Fruit fly (Drosophila melanogaster): Measurements from ENCODE around the gene Orct.

The Orct gene

DNA sequence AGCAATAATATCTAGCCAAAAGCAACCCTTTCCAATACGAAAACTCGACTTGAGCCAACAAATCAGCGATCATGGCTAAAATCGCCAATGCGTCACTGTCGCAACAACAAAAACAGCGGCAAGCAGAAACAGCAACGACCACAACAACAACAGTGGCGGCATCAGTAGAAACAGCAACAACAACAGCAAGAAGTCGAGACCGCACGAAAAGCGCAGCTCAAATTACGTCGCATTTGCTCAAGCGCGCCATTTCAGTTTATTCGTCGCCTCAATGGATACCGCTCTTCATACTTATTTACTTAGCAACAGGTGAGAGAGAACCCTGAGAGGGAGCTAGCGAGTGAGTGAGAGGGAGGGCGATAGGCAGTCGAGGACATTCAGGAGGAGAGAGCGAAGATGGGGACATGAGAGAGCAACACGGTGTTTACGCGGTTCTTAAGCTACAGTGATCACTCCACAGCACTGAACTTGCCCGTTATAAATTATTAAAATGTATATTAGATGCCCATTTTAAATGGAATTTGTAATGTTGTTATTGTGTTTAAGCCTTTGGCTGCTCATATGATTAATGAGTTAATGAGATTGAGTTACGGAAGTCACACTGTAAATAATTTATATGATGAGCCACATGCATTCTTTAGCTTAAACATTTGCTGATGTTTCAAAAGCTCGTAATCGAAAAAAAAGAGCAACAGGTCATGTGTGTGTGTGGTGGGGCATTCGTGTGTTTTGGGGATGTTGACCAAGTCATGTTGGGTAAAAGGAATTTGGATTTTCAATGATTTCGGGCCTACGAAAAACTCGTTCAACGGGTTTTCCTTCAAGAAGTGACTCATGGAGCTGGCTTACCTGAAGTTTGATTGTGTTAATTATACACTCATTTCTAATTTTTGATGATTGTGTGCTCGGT lies 19.8 kb downstream of the Orct start (continued):
- no peak for TF ChIP-seq Dip2 (GFP tag; IDR thresholded peaks at IDR 0.05)
- peak; percentile 63 for TF ChIP-seq CG10462 (GFP tag; optimal IDR thresholded peaks at IDR 0.05)
- TF ChIP-seq CG31388 (GFP tag; optimal IDR thresholded peaks at IDR 0.05): peak; percentile 22
- peak; percentile 55; the same call in 1 of the 2 replicates for TF ChIP-seq CG17612 (GFP tag; IDR thresholded peaks at IDR 0.05)
- TF ChIP-seq Six4 (GFP tag; optimal IDR thresholded peaks at IDR 0.05): peak; percentile 71
- peak; percentile 13 for TF ChIP-seq B-H2 (GFP tag; optimal IDR thresholded peaks at IDR 0.05)
- TF ChIP-seq CG9727 (GFP tag; optimal IDR thresholded peaks at IDR 0.05): peak; percentile 83
- peak; percentile 64 for TF ChIP-seq ro (GFP tag; IDR thresholded peaks at IDR 0.05)
- TF ChIP-seq CG7963 (GFP tag; IDR thresholded peaks at IDR 0.05; ENCODE audit: partially characterized antibody): no peak
- TF ChIP-seq CG17186 (GFP tag; optimal IDR thresholded peaks at IDR 0.05): no peak
- no peak for TF ChIP-seq usp (GFP tag; optimal IDR thresholded peaks at IDR 0.05)
- TF ChIP-seq scrt (GFP tag; optimal IDR thresholded peaks at IDR 0.05): peak; percentile 73
- no peak for TF ChIP-seq hth (optimal IDR thresholded peaks at IDR 0.05)
- no peak for TF ChIP-seq amos (GFP tag; IDR thresholded peaks at IDR 0.05; ENCODE audit: partially characterized antibody)
- no peak for TF ChIP-seq CG34376 (GFP tag; optimal IDR thresholded peaks at IDR 0.05)
- TF ChIP-seq CG17359 (tag; optimal IDR thresholded peaks at IDR 0.05): peak; percentile 76
- TF ChIP-seq ham (GFP tag; IDR thresholded peaks at IDR 0.05): no peak
- peak; percentile 71 for TF ChIP-seq HLH54F (GFP tag; optimal IDR thresholded peaks at IDR 0.05)
- peak; percentile 3 for TF ChIP-seq CG8281 (tag; optimal IDR thresholded peaks at IDR 0.05)
- TF ChIP-seq Neu2 (GFP tag; optimal IDR thresholded peaks at IDR 0.05; ENCODE audit: borderline replicate concordance): no peak
- peak; percentile 85 for TF ChIP-seq CoRest (tag; optimal IDR thresholded peaks at IDR 0.05)
- peak; percentile 74; the same call in 1 of the 2 replicates for TF ChIP-seq NFAT (GFP tag; IDR thresholded peaks at IDR 0.05)
- TF ChIP-seq ftz-f1 (GFP tag; optimal IDR thresholded peaks at IDR 0.05): no peak
- TF ChIP-seq CG1603 (tag; optimal IDR thresholded peaks at IDR 0.05): peak; percentile 89
- TF ChIP-seq Bgb (GFP tag; IDR thresholded peaks at IDR 0.05; ENCODE audit: partially characterized antibody): no peak
- peak; percentile 49 for TF ChIP-seq Sox100B (GFP tag; optimal IDR thresholded peaks at IDR 0.05)
- peak; percentile 72 for TF ChIP-seq CG12071 (GFP tag; optimal IDR thresholded peaks at IDR 0.05)
- no peak for TF ChIP-seq Tbp (GFP tag; optimal IDR thresholded peaks at IDR 0.05)
- TF ChIP-seq CG4617 (GFP tag; optimal IDR thresholded peaks at IDR 0.05; ENCODE audit: borderline replicate concordance): peak; percentile 34
- peak; percentile 45 for TF ChIP-seq jing (GFP tag; optimal IDR thresholded peaks at IDR 0.05)
- TF ChIP-seq CHES-1-like (GFP tag; optimal IDR thresholded peaks at IDR 0.05): peak; percentile 44
- peak; percentile 5 for TF ChIP-seq Meics (GFP tag; optimal IDR thresholded peaks at IDR 0.05)
- TF ChIP-seq CG1647 (GFP tag; optimal IDR thresholded peaks at IDR 0.05): peak; percentile 40
- TF ChIP-seq cas (GFP tag; IDR thresholded peaks at IDR 0.05): peak; percentile 65
- TF ChIP-seq CG3163 (GFP tag; optimal IDR thresholded peaks at IDR 0.05): peak; percentile 34
- peak; percentile 73 for TF ChIP-seq tap (tag; optimal IDR thresholded peaks at IDR 0.05)
- peak; percentile 53 for TF ChIP-seq twi (tag; optimal IDR thresholded peaks at IDR 0.05)
- peak; percentile 75; the same call in 1 of the 2 replicates for TF ChIP-seq CG16779 (GFP tag; IDR thresholded peaks at IDR 0.05)
- peak; percentile 75 for TF ChIP-seq CG11247 (GFP tag; IDR thresholded peaks at IDR 0.05)
- TF ChIP-seq CG18011 (GFP tag; optimal IDR thresholded peaks at IDR 0.05): peak; percentile 52
- peak; percentile 78; the same call in 2 of the 3 replicates for TF ChIP-seq otp (GFP tag; IDR thresholded peaks at IDR 0.05)
- TF ChIP-seq hbn (GFP tag; IDR thresholded peaks at IDR 0.05; ENCODE audit: partially characterized antibody): no peak
- peak; percentile 60 for TF ChIP-seq CG1792 (GFP tag; optimal IDR thresholded peaks at IDR 0.05)
- peak; percentile 58 for TF ChIP-seq Side (GFP tag; optimal IDR thresholded peaks at IDR 0.05)
- peak; percentile 34 for TF ChIP-seq Mes4 (GFP tag; optimal IDR thresholded peaks at IDR 0.05)
- TF ChIP-seq ewg (GFP tag; optimal IDR thresholded peaks at IDR 0.05): peak; percentile 52
- peak; percentile 46 for TF ChIP-seq nerfin-1 (tag; optimal IDR thresholded peaks at IDR 0.05)
- TF ChIP-seq HmgD (GFP tag; optimal IDR thresholded peaks at IDR 0.05): no peak
- no peak; the same call in 1 of the 2 replicates for TF ChIP-seq Adf1 (GFP tag; IDR thresholded peaks at IDR 0.05)
